Fruit fly (Drosophila melanogaster) whole organism, prepupa: ENCODE measurements around the gene Rab1.

Source experiments
- Blimp-1 ChIP-seq: fragments of 200-800 bp; sonication (Bioruptor generic); optimal IDR thresholded peaks from 3 replicates; lab custom pipeline; 2017; ENCODE audit warnings: missing biosample characterization, missing genetic modification characterization, mild to moderate bottlenecking, moderate library complexity, missing genetic modification reagents
- CG10631 ChIP-seq: fragments of 200-800 bp; sonication (Bioruptor generic); optimal IDR thresholded peaks from 2 replicates; lab custom pipeline; 2016; ENCODE audit warnings: missing biosample characterization, missing genetic modification characterization
- CG10669 ChIP-seq: fragments of 200-800 bp; sonication (Bioruptor generic); optimal IDR thresholded peaks from 3 replicates; lab custom pipeline; 2018; ENCODE audit warnings: missing biosample characterization, mild to moderate bottlenecking, missing genetic modification characterization, moderate library complexity
- CG11762 ChIP-seq: fragments of 200-800 bp; sonication (Bioruptor generic); optimal IDR thresholded peaks from 3 replicates; lab custom pipeline; 2016; ENCODE audit warnings: missing biosample characterization, missing genetic modification characterization; ENCODE audit not compliant: insufficient read depth
- CG11902 ChIP-seq: fragments of 200-800 bp; sonication (Bioruptor generic); optimal IDR thresholded peaks from 3 replicates; lab custom pipeline; 2016; ENCODE audit warnings: missing biosample characterization, missing genetic modification characterization
- CG15336 ChIP-seq: fragments of 200-800 bp; sonication (Bioruptor generic); IDR thresholded peaks from 2 replicates; pipeline ENCODE4 v1.3.6; 2022; ENCODE audit warnings: missing biosample characterization, missing genetic modification characterization
- CG16779 ChIP-seq: fragments of 200-800 bp; sonication (Bioruptor generic); optimal IDR thresholded peaks from 3 replicates; lab custom pipeline; 2017; ENCODE audit warnings: missing biosample characterization, mild to moderate bottlenecking, missing genetic modification characterization
- CG3032 ChIP-seq: fragments of 200-800 bp; optimal IDR thresholded peaks from 2 replicates; lab custom pipeline; 2019; ENCODE audit warnings: missing biosample characterization, mild to moderate bottlenecking, missing genetic modification characterization, moderate library complexity
- CG31627 ChIP-seq: fragments of 200-800 bp; sonication (Bioruptor generic); optimal IDR thresholded peaks from 3 replicates; lab custom pipeline; 2016; ENCODE audit warnings: missing biosample characterization, missing genetic modification characterization
- CG32006 ChIP-seq: fragments of 200-800 bp; sonication (Bioruptor generic); optimal IDR thresholded peaks from 3 replicates; lab custom pipeline; 2017; ENCODE audit warnings: missing biosample characterization, mild to moderate bottlenecking, missing genetic modification characterization
- CG34406 ChIP-seq: fragments of 200-800 bp; sonication (Bioruptor generic); optimal IDR thresholded peaks from 3 replicates; lab custom pipeline; 2016; ENCODE audit warnings: missing biosample characterization, missing genetic modification characterization
- CG3919 ChIP-seq: fragments of 200-800 bp; sonication (Bioruptor generic); optimal IDR thresholded peaks from 3 replicates; lab custom pipeline; 2016; ENCODE audit warnings: missing biosample characterization, missing genetic modification characterization
- CG4318 ChIP-seq: fragments of 200-800 bp; sonication (Bioruptor generic); optimal IDR thresholded peaks from 3 replicates; lab custom pipeline; 2017; ENCODE audit warnings: missing biosample characterization, mild to moderate bottlenecking, missing genetic modification characterization
- CG6163 ChIP-seq: fragments of 200-800 bp; sonication (Bioruptor generic); IDR thresholded peaks from 3 replicates; pipeline ENCODE4 v1.3.6; 2022; ENCODE audit warnings: missing biosample characterization, missing genetic modification characterization
- CG6276 ChIP-seq: fragments of 200-800 bp; sonication (Bioruptor generic); optimal IDR thresholded peaks from 2 replicates; lab custom pipeline; 2017; ENCODE audit warnings: missing biosample characterization, mild to moderate bottlenecking, missing genetic modification characterization
- CG6792 ChIP-seq: fragments of 200-800 bp; sonication (Bioruptor generic); optimal IDR thresholded peaks from 3 replicates; lab custom pipeline; 2016; ENCODE audit warnings: missing biosample characterization, missing genetic modification characterization
- CG6808 ChIP-seq: fragments of 200-800 bp; sonication (Bioruptor generic); optimal IDR thresholded peaks from 3 replicates; lab custom pipeline; 2017; ENCODE audit warnings: missing biosample characterization, missing genetic modification characterization, mild to moderate bottlenecking, moderate library complexity, missing genetic modification reagents
- CG6854 ChIP-seq: fragments of 200-800 bp; sonication (Bioruptor generic); optimal IDR thresholded peaks from 2 replicates; lab custom pipeline; 2017; ENCODE audit warnings: missing biosample characterization, mild to moderate bottlenecking, missing genetic modification characterization
- CG7368 ChIP-seq: fragments of 200-800 bp; sonication (Bioruptor generic); optimal IDR thresholded peaks from 3 replicates; lab custom pipeline; 2016; ENCODE audit warnings: missing biosample characterization, missing genetic modification characterization
- CG8119 ChIP-seq: fragments of 200-800 bp; sonication (Bioruptor generic); IDR thresholded peaks from 3 replicates; pipeline ENCODE4 v1.3.6; 2022; ENCODE audit warnings: missing biosample characterization, missing genetic modification characterization
- CG8319 ChIP-seq: fragments of 200-800 bp; sonication (Bioruptor generic); optimal IDR thresholded peaks from 3 replicates; lab custom pipeline; 2016; ENCODE audit warnings: missing biosample characterization, missing genetic modification characterization
- CG8632 ChIP-seq: fragments of 200-800 bp; sonication (Bioruptor generic); optimal IDR thresholded peaks from 3 replicates; lab custom pipeline; 2016; ENCODE audit warnings: missing biosample characterization, missing genetic modification characterization
- CG9139 ChIP-seq: fragments of 200-800 bp; sonication (Bioruptor generic); optimal IDR thresholded peaks from 3 replicates; lab custom pipeline; 2017; ENCODE audit warnings: missing biosample characterization, mild to moderate bottlenecking, missing genetic modification characterization
- Eip75B ChIP-seq: fragments of 200-800 bp; sonication (Bioruptor generic); optimal IDR thresholded peaks from 3 replicates; lab custom pipeline; 2016; ENCODE audit warnings: missing biosample characterization, missing genetic modification characterization
- Eip78C ChIP-seq: fragments of 200-800 bp; sonication (Bioruptor generic); peaks from one replicate; lab custom pipeline; 2016; ENCODE audit warnings: missing biosample characterization, missing genetic modification characterization
- Eip93F ChIP-seq: fragments of 200-800 bp; sonication (Bioruptor generic); optimal IDR thresholded peaks from 2 replicates; lab custom pipeline; 2016; ENCODE audit warnings: missing biosample characterization, mild to moderate bottlenecking, missing genetic modification characterization
- Ets21C ChIP-seq: fragments of 200-800 bp; sonication (Bioruptor generic); optimal IDR thresholded peaks from 3 replicates; lab custom pipeline; 2016; ENCODE audit warnings: missing biosample characterization, missing genetic modification characterization
- Hr38 ChIP-seq: sonication (Bioruptor generic); optimal IDR thresholded peaks from 2 replicates; lab custom pipeline; 2016; ENCODE audit warnings: missing biosample characterization, missing genetic modification characterization
- Hr39 ChIP-seq: fragments of 200-800 bp; sonication (Bioruptor generic); optimal IDR thresholded peaks from 2 replicates; lab custom pipeline; 2016; ENCODE audit warnings: missing biosample characterization, missing genetic modification characterization
- Hr4 ChIP-seq: fragments of 200-800 bp; sonication (Bioruptor generic); optimal IDR thresholded peaks from 3 replicates; lab custom pipeline; 2016; ENCODE audit warnings: missing biosample characterization, missing genetic modification characterization
- Lpt ChIP-seq: fragments of 200-800 bp; sonication (Bioruptor generic); optimal IDR thresholded peaks from 3 replicates; lab custom pipeline; 2016; ENCODE audit warnings: missing biosample characterization, missing genetic modification characterization
- Met ChIP-seq: fragments of 200-800 bp; sonication (Bioruptor generic); optimal IDR thresholded peaks from 3 replicates; lab custom pipeline; 2016; ENCODE audit warnings: missing biosample characterization, missing genetic modification characterization
- OdsH ChIP-seq: fragments of 200-800 bp; sonication (Bioruptor generic); optimal IDR thresholded peaks from 3 replicates; lab custom pipeline; 2016; ENCODE audit warnings: missing biosample characterization, missing genetic modification characterization
- Smox ChIP-seq: fragments of 200-800 bp; sonication (Bioruptor generic); optimal IDR thresholded peaks from 3 replicates; lab custom pipeline; 2016; ENCODE audit warnings: missing biosample characterization, missing genetic modification characterization
- Sox102F ChIP-seq: fragments of 200-800 bp; sonication (Bioruptor generic); optimal IDR thresholded peaks from 2 replicates; lab custom pipeline; 2016; ENCODE audit warnings: missing biosample characterization, mild to moderate bottlenecking, missing genetic modification characterization
- Sox15 ChIP-seq: fragments of 200-800 bp; sonication (Bioruptor generic); optimal IDR thresholded peaks from 3 replicates; lab custom pipeline; 2016; ENCODE audit warnings: missing biosample characterization, missing genetic modification characterization
- achi ChIP-seq: fragments of 200-800 bp; sonication (Bioruptor generic); optimal IDR thresholded peaks from 3 replicates; lab custom pipeline; 2016; ENCODE audit warnings: missing biosample characterization, missing genetic modification characterization
- acj6 ChIP-seq: fragments of 200-800 bp; sonication (Bioruptor generic); optimal IDR thresholded peaks from 3 replicates; lab custom pipeline; 2016; ENCODE audit warnings: missing biosample characterization, missing genetic modification characterization
- dac ChIP-seq: fragments of 200-800 bp; sonication (Bioruptor generic); optimal IDR thresholded peaks from 2 replicates; lab custom pipeline; 2017; ENCODE audit warnings: missing biosample characterization, mild to moderate bottlenecking, missing genetic modification characterization
- dsx ChIP-seq: fragments of 200-800 bp; optimal IDR thresholded peaks from 3 replicates; lab custom pipeline; 2019; ENCODE audit warnings: missing biosample characterization, mild to moderate bottlenecking, missing genetic modification characterization, moderate library complexity; ENCODE audit not compliant: poor library complexity, severe bottlenecking
- eg ChIP-seq: fragments of 200-800 bp; sonication (Bioruptor generic); IDR thresholded peaks from 3 replicates; pipeline ENCODE4 v1.3.6; 2022; ENCODE audit warnings: missing biosample characterization, missing genetic modification characterization
- fd59A ChIP-seq: fragments of 200-800 bp; sonication (Bioruptor generic); optimal IDR thresholded peaks from 2 replicates; lab custom pipeline; 2017; ENCODE audit warnings: missing biosample characterization, mild to moderate bottlenecking, missing genetic modification characterization, missing genetic modification reagents
- fd85E ChIP-seq: fragments of 200-800 bp; sonication (Bioruptor generic); optimal IDR thresholded peaks from 3 replicates; lab custom pipeline; 2016; ENCODE audit warnings: missing biosample characterization, missing genetic modification characterization
- lz ChIP-seq: fragments of 200-800 bp; sonication (Bioruptor generic); optimal IDR thresholded peaks from 3 replicates; lab custom pipeline; 2016; ENCODE audit warnings: missing biosample characterization, missing genetic modification characterization
- net ChIP-seq: fragments of 200-800 bp; sonication (Bioruptor generic); optimal IDR thresholded peaks from 3 replicates; lab custom pipeline; 2016; ENCODE audit warnings: missing biosample characterization, missing genetic modification characterization
- pdm3 ChIP-seq: fragments of 200-800 bp; sonication (Bioruptor generic); optimal IDR thresholded peaks from 3 replicates; lab custom pipeline; 2016; ENCODE audit warnings: missing biosample characterization, missing genetic modification characterization
- salr ChIP-seq, 2 experiments: fragments of 200-800 bp; sonication (Bioruptor generic); optimal IDR thresholded peaks; 3 replicates each; lab custom pipeline; 2016 to 2018; ENCODE audit warnings: missing biosample characterization in 2 of 2, missing genetic modification characterization in 2 of 2, mild to moderate bottlenecking in 1 of 2
- spab ChIP-seq: fragments of 200-800 bp; sonication (Bioruptor generic); optimal IDR thresholded peaks from 2 replicates; lab custom pipeline; 2017; ENCODE audit warnings: missing biosample characterization, mild to moderate bottlenecking, missing genetic modification characterization, missing genetic modification reagents
- ss ChIP-seq, 2 experiments: fragments of 200-800 bp; sonication (Bioruptor generic); optimal IDR thresholded peaks; 2 replicates in 1 of 2; 3 replicates in 1 of 2; lab custom pipeline; 2017 to 2018; ENCODE audit warnings: mild to moderate bottlenecking in 2 of 2, missing biosample characterization in 2 of 2, missing genetic modification characterization in 2 of 2, moderate library complexity in 1 of 2
- svp ChIP-seq: fragments of 200-800 bp; sonication (Bioruptor generic); peaks from one replicate; lab custom pipeline; 2016; ENCODE audit warnings: missing biosample characterization, missing genetic modification characterization
- topi ChIP-seq: fragments of 200-800 bp; sonication (Bioruptor generic); optimal IDR thresholded peaks from 3 replicates; lab custom pipeline; 2016; ENCODE audit warnings: missing biosample characterization, missing genetic modification characterization
- vri ChIP-seq: fragments of 200-800 bp; sonication (Bioruptor generic); optimal IDR thresholded peaks from 3 replicates; lab custom pipeline; 2016; ENCODE audit warnings: missing biosample characterization, mild to moderate bottlenecking, missing genetic modification characterization

Rab1 gene

DNA sequence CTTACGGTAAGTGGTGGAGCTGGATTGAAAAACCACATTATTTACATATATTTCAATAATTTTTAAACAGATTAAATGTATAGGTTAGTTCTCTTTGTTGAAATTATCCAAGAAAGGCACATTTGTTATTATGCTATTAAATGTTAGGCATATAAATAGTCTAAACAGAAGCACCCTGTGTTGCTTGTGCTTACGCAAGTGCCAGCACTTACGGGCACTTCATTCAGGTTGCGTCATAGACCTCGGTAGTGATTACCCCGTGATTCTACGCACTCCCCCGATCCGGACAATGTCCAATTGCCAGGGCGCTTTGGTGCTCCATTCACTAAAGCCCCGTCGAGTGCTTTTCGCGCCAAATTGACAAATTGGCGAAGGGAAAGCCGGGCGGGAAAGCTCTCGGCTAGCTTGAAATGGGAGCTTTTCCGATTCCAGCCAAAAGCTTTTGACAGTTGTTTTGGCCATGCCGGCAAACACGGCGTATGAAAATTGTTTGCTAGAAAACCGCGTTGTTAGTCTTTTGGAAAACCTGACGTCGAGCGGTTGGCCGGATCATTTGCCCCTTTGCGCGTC is 22.3 kb downstream of the Rab1 start, which contains the start of gene ETHR:
TSS of gene ETHR (plus strand) at position 520 of the 570 bp plus-strand sequence.
- TF ChIP-seq CG6163 (GFP tag; lab: Robert Waterston, UW) (peak; percentile 50; the same call in 2 of the 3 replicates), eg (0 out of 3 replicates have a peak, but pooled peaks have one; percentile 37), CG3919 (GFP tag; lab: Kevin White, UChicago) (peak; percentile 15), CG3032 (tag; lab: Kevin White, UChicago) (no peak), dac (GFP tag; lab: Kevin White, UChicago) (no peak), spab (GFP tag; lab: Kevin White, UChicago) (no peak), net (peak; percentile 29), topi (GFP tag; lab: Kevin White, UChicago) (no peak), Eip75B (no peak), Eip93F (GFP tag; lab: Kevin White, UChicago) (no peak), svp (GFP tag; lab: Kevin White, UChicago) (no peak), Sox15 (GFP tag; lab: Kevin White, UChicago) (no peak), Blimp-1 (GFP tag; lab: Kevin White, UChicago) (no peak), pdm3 (GFP tag; lab: Kevin White, UChicago) (peak; percentile 26), Hr38 (no peak), CG16779 (tag; lab: Kevin White, UChicago) (peak; percentile 86), CG11902 (GFP tag; lab: Kevin White, UChicago) (no peak), CG6808 (no peak), fd85E (GFP tag; lab: Kevin White, UChicago) (no peak), CG31627 (GFP tag; lab: Kevin White, UChicago) (no peak), dsx (GFP tag; lab: Kevin White, UChicago) (no peak), CG11762 (GFP tag; lab: Kevin White, UChicago) (no peak), CG9139 (GFP tag; lab: Kevin White, UChicago) (no peak), Sox102F (GFP tag; lab: Kevin White, UChicago) (no peak), salr (GFP tag; optimal IDR thresholded peaks at IDR 0.05; lab: Kevin White, UChicago) (no peak), Hr39 (no peak), CG32006 (peak; percentile 8), CG8632 (GFP tag; lab: Kevin White, UChicago) (peak; percentile 2), CG34406 (GFP tag; lab: Kevin White, UChicago) (peak; percentile 28), CG8319 (GFP tag; lab: Kevin White, UChicago) (no peak), CG6792 (peak; percentile 1), Lpt (no peak), Eip78C (peak; percentile 84), fd59A (GFP tag; lab: Kevin White, UChicago) (no peak), Ets21C (no peak), CG4318 (GFP tag; lab: Kevin White, UChicago) (no peak), CG10631 (GFP tag; lab: Kevin White, UChicago) (no peak), OdsH (no peak), achi (GFP tag; lab: Kevin White, UChicago) (peak; percentile 3), ss (GFP tag; optimal IDR thresholded peaks at IDR 0.05; lab: Kevin White, UChicago) (no peak), CG6854 (no peak), vri (GFP tag; lab: Kevin White, UChicago) (peak; percentile 93), lz (GFP tag; lab: Kevin White, UChicago) (no peak), acj6 (GFP tag; lab: Kevin White, UChicago) (no peak), Hr4 (peak; percentile 31), Met (GFP tag; lab: Kevin White, UChicago) (peak; percentile 4), CG7368 (GFP tag; lab: Kevin White, UChicago) (no peak), CG15336 (GFP tag; lab: Robert Waterston, UW) (no peak), CG6276 (GFP tag; lab: Kevin White, UChicago) (peak; percentile 2), CG10669 (GFP tag; lab: Kevin White, UChicago) (no peak), CG8119 (GFP tag; lab: Robert Waterston, UW) (peak; percentile 31; the same call in 1 of the 3 replicates), Smox (GFP tag; lab: Kevin White, UChicago) (no peak)
